Worm (Caenorhabditis elegans) whole organism, mixed stage, embryonic: Measurements from ENCODE around the gene ceh-19.
A peak's percentile ranks its signal among the peaks of the same experiment; 100 is the strongest.

Source experiments
- M03D4.4 ChIP-seq: sonication (generic microtip); optimal IDR thresholded peaks from 2 replicates; lab custom pipeline; 2017; ENCODE audit warnings: mild to moderate bottlenecking, missing genetic modification characterization, missing compliant biosample characterization
- bed-3 ChIP-seq: fragments of 200-800 bp; sonication (Bioruptor generic); optimal IDR thresholded peaks from 3 replicates; lab custom pipeline; 2018; ENCODE audit warnings: mild to moderate bottlenecking, missing genetic modification characterization, moderate library complexity, missing compliant biosample characterization
- blmp-1 ChIP-seq: fragments of 150-350 bp; optimal IDR thresholded peaks from 2 replicates; lab custom pipeline; 2014; ENCODE audit warnings: missing biosample characterization, missing genetic modification characterization
- ceh-39 ChIP-seq: fragments of 150-350 bp; optimal IDR thresholded peaks from 2 replicates; lab custom pipeline; 2014; ENCODE audit warnings: missing biosample characterization, missing genetic modification characterization
- ceh-43 ChIP-seq: fragments of 200-800 bp; sonication (Bioruptor generic); optimal IDR thresholded peaks from 2 replicates; lab custom pipeline; 2018; ENCODE audit warnings: mild to moderate bottlenecking, missing genetic modification characterization, moderate library complexity, missing compliant biosample characterization
- ceh-83 ChIP-seq: fragments of 200-800 bp; sonication (Bioruptor generic); optimal IDR thresholded peaks from 2 replicates; lab custom pipeline; 2018; ENCODE audit warnings: mild to moderate bottlenecking, missing genetic modification characterization, missing compliant biosample characterization
- ces-1 ChIP-seq: fragments of 150-350 bp; optimal IDR thresholded peaks from 2 replicates; lab custom pipeline; 2014; ENCODE audit warnings: missing biosample characterization, missing genetic modification reagents, missing genetic modification characterization
- cnd-1 ChIP-seq: fragments of 200-800 bp; sonication (Bioruptor generic); optimal IDR thresholded peaks from 2 replicates; lab custom pipeline; 2018; ENCODE audit warnings: mild to moderate bottlenecking, missing genetic modification characterization, missing compliant biosample characterization
- drap-1 ChIP-seq: fragments of 200-800 bp; sonication (Bioruptor generic); optimal IDR thresholded peaks from 3 replicates; lab custom pipeline; 2018; ENCODE audit warnings: mild to moderate bottlenecking, missing genetic modification characterization, missing compliant biosample characterization
- elt-1 ChIP-seq: sonication (generic microtip); optimal IDR thresholded peaks from 2 replicates; lab custom pipeline; 2017; ENCODE audit warnings: missing genetic modification characterization, mild to moderate bottlenecking, missing compliant biosample characterization, antibody characterized with exemption, moderate library complexity, borderline replicate concordance; ENCODE audit not compliant: insufficient read depth
- elt-3 ChIP-seq: fragments of 150-350 bp; optimal IDR thresholded peaks from 2 replicates; lab custom pipeline; 2014; ENCODE audit warnings: missing biosample characterization, missing genetic modification characterization
- flh-1 ChIP-seq: fragments of 200-800 bp; sonication (Bioruptor generic); optimal IDR thresholded peaks from 2 replicates; lab custom pipeline; 2018; ENCODE audit warnings: mild to moderate bottlenecking, missing genetic modification characterization, moderate library complexity, missing compliant biosample characterization
- hlh-1 ChIP-seq: fragments of 150-350 bp; optimal IDR thresholded peaks from 2 replicates; lab custom pipeline; 2014; ENCODE audit warnings: missing biosample characterization, missing genetic modification reagents, missing genetic modification characterization
- lin-13 ChIP-seq: fragments of 150-350 bp; optimal IDR thresholded peaks from 2 replicates; lab custom pipeline; 2014; ENCODE audit warnings: missing biosample characterization, missing genetic modification characterization
- lin-32 ChIP-seq: fragments of 200-800 bp; sonication (Bioruptor generic); optimal IDR thresholded peaks from 2 replicates; lab custom pipeline; 2018; ENCODE audit warnings: mild to moderate bottlenecking, missing genetic modification characterization, missing compliant biosample characterization
- lsy-2 ChIP-seq: fragments of 150-350 bp; optimal IDR thresholded peaks from 2 replicates; lab custom pipeline; 2014; ENCODE audit warnings: missing biosample characterization, missing genetic modification characterization
- mab-5 ChIP-seq: fragments of 150-350 bp; optimal IDR thresholded peaks from 2 replicates; lab custom pipeline; 2014; ENCODE audit warnings: missing biosample characterization, missing genetic modification characterization
- mep-1 ChIP-seq: fragments of 150-350 bp; optimal IDR thresholded peaks from 2 replicates; lab custom pipeline; 2017; ENCODE audit warnings: missing biosample characterization, missing genetic modification reagents, missing genetic modification characterization, inconsistent platforms
- mls-2 ChIP-seq: sonication (generic microtip); optimal IDR thresholded peaks from 2 replicates; lab custom pipeline; 2016; ENCODE audit warnings: mild to moderate bottlenecking, missing genetic modification characterization, moderate library complexity, missing compliant biosample characterization
- nhr-12 ChIP-seq: fragments of 150-350 bp; optimal IDR thresholded peaks from 2 replicates; lab custom pipeline; 2014; ENCODE audit warnings: missing biosample characterization, missing genetic modification characterization
- nhr-2 ChIP-seq: fragments of 150-350 bp; optimal IDR thresholded peaks from 2 replicates; lab custom pipeline; 2014; ENCODE audit warnings: missing biosample characterization, missing genetic modification characterization
- nhr-237 ChIP-seq: fragments of 150-350 bp; optimal IDR thresholded peaks from 2 replicates; lab custom pipeline; 2014; ENCODE audit warnings: missing biosample characterization, missing genetic modification characterization
- nhr-28 ChIP-seq: fragments of 150-350 bp; optimal IDR thresholded peaks from 2 replicates; lab custom pipeline; 2014; ENCODE audit warnings: missing biosample characterization, missing genetic modification characterization
- nhr-76 ChIP-seq: sonication (generic microtip); optimal IDR thresholded peaks from 2 replicates; lab custom pipeline; 2017; ENCODE audit warnings: missing biosample characterization, missing genetic modification characterization
- pha-4 ChIP-seq: fragments of 150-350 bp; optimal IDR thresholded peaks from 2 replicates; lab custom pipeline; 2018; ENCODE audit warnings: missing biosample characterization, missing genetic modification reagents, missing genetic modification characterization
- snpc-4 ChIP-seq: fragments of 150-350 bp; optimal IDR thresholded peaks from 2 replicates; lab custom pipeline; 2014; ENCODE audit warnings: missing biosample characterization, missing genetic modification characterization
- sptf-1 ChIP-seq: sonication (generic microtip); optimal IDR thresholded peaks from 2 replicates; lab custom pipeline; 2017; ENCODE audit warnings: mild to moderate bottlenecking, missing genetic modification characterization, moderate library complexity, missing compliant biosample characterization
- tbx-8 ChIP-seq: fragments of 200-800 bp; sonication (Bioruptor generic); optimal IDR thresholded peaks from 2 replicates; lab custom pipeline; 2018; ENCODE audit warnings: mild to moderate bottlenecking, missing genetic modification characterization, moderate library complexity, missing compliant biosample characterization
- unc-120 ChIP-seq: sonication (generic microtip); optimal IDR thresholded peaks from 2 replicates; lab custom pipeline; 2017; ENCODE audit warnings: missing genetic modification characterization, missing compliant biosample characterization; ENCODE audit not compliant: poor library complexity, severe bottlenecking
- unc-39 ChIP-seq: fragments of 150-350 bp; optimal IDR thresholded peaks from 2 replicates; lab custom pipeline; 2014; ENCODE audit warnings: missing biosample characterization, missing genetic modification characterization
- unc-62 ChIP-seq: fragments of 150-350 bp; optimal IDR thresholded peaks from 2 replicates; lab custom pipeline; 2014; ENCODE audit warnings: missing biosample characterization, missing genetic modification reagents, missing genetic modification characterization
- zip-8 ChIP-seq: fragments of 150-350 bp; optimal IDR thresholded peaks from 2 replicates; lab custom pipeline; 2014; ENCODE audit warnings: missing biosample characterization, missing genetic modification characterization
- ztf-11 ChIP-seq: fragments of 150-350 bp; optimal IDR thresholded peaks from 2 replicates; lab custom pipeline; 2014; ENCODE audit warnings: missing biosample characterization, missing genetic modification characterization

ceh-19 gene

ce11 chrIV:7920126-7920525, 35.6 kb downstream of the ceh-19 start, which contains the start of gene C49H3.16:
TSS of gene C49H3.16 (plus strand) at chrIV:7920426.
- no peak for TF ChIP-seq lin-32 (GFP tag; lab: Kevin White, UChicago)
- TF ChIP-seq ceh-39 (tag; lab: Kevin White, UChicago): no peak
- no peak for TF ChIP-seq unc-39 (tag; lab: Kevin White, UChicago)
- TF ChIP-seq, all 35 proteins: peak for 0

ce11 chrIV:7917881-7918280, 37.9 kb downstream of the ceh-19 start:
- no peak for TF ChIP-seq mab-5 (tag; lab: Kevin White, UChicago)
- TF ChIP-seq sptf-1: no peak

- no peak for TF ChIP-seq nhr-28
- no peak for TF ChIP-seq unc-39 (tag; lab: Kevin White, UChicago)
- no peak for TF ChIP-seq tbx-8
- no peak for TF ChIP-seq ceh-43 (GFP tag; lab: Kevin White, UChicago)
- no peak for TF ChIP-seq lin-32 (GFP tag; lab: Kevin White, UChicago)
- no peak for TF ChIP-seq ztf-11 (tag; lab: Kevin White, UChicago)
- no peak for TF ChIP-seq ceh-39 (tag; lab: Kevin White, UChicago)
- TF ChIP-seq drap-1 (GFP tag; lab: Kevin White, UChicago): no peak
These were observed 38.8 kb downstream of the ceh-19 start for ce11 chrIV:7916907-7917306.

ce11 chrIV:7914991-7915390, 40.8 kb downstream of the ceh-19 start, which contains the start of gene C49H3.4:
TSS of gene C49H3.4 (plus strand) at chrIV:7915291.
- no peak for TF ChIP-seq ceh-43 (GFP tag; lab: Kevin White, UChicago)
- no peak for TF ChIP-seq nhr-2 (tag; lab: Kevin White, UChicago)
- TF ChIP-seq blmp-1 (tag; lab: Kevin White, UChicago): no peak
- TF ChIP-seq tbx-8: no peak

ce11 chrIV:7910197-7910735, 45.5 kb downstream of the ceh-19 start, which contains the start of the genes npp-27 and ntl-4:
TSS of gene npp-27 (minus strand) at chrIV:7910247.
TSS of gene ntl-4 (plus strand) at chrIV:7910575.
- no peak for TF ChIP-seq lsy-2 (tag; lab: Kevin White, UChicago)
- peak; percentile 83 for TF ChIP-seq elt-1
- TF ChIP-seq unc-120 (tag; lab: Kevin White, UChicago): no peak
- no peak for TF ChIP-seq nhr-12 (tag; lab: Kevin White, UChicago)
- no peak for TF ChIP-seq blmp-1 (tag; lab: Kevin White, UChicago)
- no peak for TF ChIP-seq ceh-39 (tag; lab: Kevin White, UChicago)
- TF ChIP-seq ces-1: peak; percentile 6
- no peak for TF ChIP-seq zip-8
- TF ChIP-seq nhr-28: no peak
- no peak for TF ChIP-seq pha-4
- no peak for TF ChIP-seq sptf-1
- peak; percentile 33 for TF ChIP-seq ceh-83 (GFP tag; lab: Kevin White, UChicago)
- TF ChIP-seq unc-39 (tag; lab: Kevin White, UChicago): no peak
- no peak for TF ChIP-seq bed-3 (GFP tag; lab: Kevin White, UChicago)
- peak; percentile 30 for TF ChIP-seq hlh-1 (tag; lab: Kevin White, UChicago)
- TF ChIP-seq nhr-2 (tag; lab: Kevin White, UChicago): no peak
- no peak for TF ChIP-seq snpc-4 (tag; lab: Kevin White, UChicago)
- no peak for TF ChIP-seq drap-1 (GFP tag; lab: Kevin White, UChicago)
- no peak for TF ChIP-seq mab-5 (tag; lab: Kevin White, UChicago)
- TF ChIP-seq, all 35 proteins: peak for 4

- no peak for TF ChIP-seq nhr-237 (tag; lab: Kevin White, UChicago)
- TF ChIP-seq unc-62: no peak
- TF ChIP-seq mab-5 (tag; lab: Kevin White, UChicago): no peak
- no peak for TF ChIP-seq ceh-39 (tag; lab: Kevin White, UChicago)
- no peak for TF ChIP-seq sptf-1
- no peak for TF ChIP-seq drap-1 (GFP tag; lab: Kevin White, UChicago)
- TF ChIP-seq M03D4.4 (tag; lab: Kevin White, UChicago): no peak
- no peak for TF ChIP-seq nhr-28
- TF ChIP-seq bed-3 (GFP tag; lab: Kevin White, UChicago): no peak
- TF ChIP-seq snpc-4 (tag; lab: Kevin White, UChicago): no peak
- TF ChIP-seq nhr-76 (tag; lab: Kevin White, UChicago): no peak
- TF ChIP-seq lin-13 (tag; lab: Kevin White, UChicago): no peak
- TF ChIP-seq ceh-43 (GFP tag; lab: Kevin White, UChicago): no peak
- no peak for TF ChIP-seq nhr-12 (tag; lab: Kevin White, UChicago)
- no peak for TF ChIP-seq zip-8
- no peak for TF ChIP-seq blmp-1 (tag; lab: Kevin White, UChicago)
- no peak for TF ChIP-seq cnd-1 (tag; lab: Kevin White, UChicago)
- peak; percentile 65 for TF ChIP-seq lsy-2 (tag; lab: Kevin White, UChicago)
- peak; percentile 65 for TF ChIP-seq mep-1 (tag; lab: Kevin White, UChicago)
- TF ChIP-seq ceh-83 (GFP tag; lab: Kevin White, UChicago): no peak
- peak; percentile 8 for TF ChIP-seq ces-1
- no peak for TF ChIP-seq elt-3 (tag; lab: Kevin White, UChicago)
- TF ChIP-seq nhr-2 (tag; lab: Kevin White, UChicago): no peak
- no peak for TF ChIP-seq ztf-11 (tag; lab: Kevin White, UChicago)
- no peak for TF ChIP-seq mls-2 (tag; lab: Kevin White, UChicago)
- TF ChIP-seq flh-1: no peak
- TF ChIP-seq tbx-8: no peak
- no peak for TF ChIP-seq lin-32 (GFP tag; lab: Kevin White, UChicago)
- TF ChIP-seq unc-120 (tag; lab: Kevin White, UChicago): no peak
- TF ChIP-seq unc-39 (tag; lab: Kevin White, UChicago): no peak
- peak; percentile 19 for TF ChIP-seq hlh-1 (tag; lab: Kevin White, UChicago)
- TF ChIP-seq elt-1: no peak
These were observed 46.2 kb downstream of the ceh-19 start for ce11 chrIV:7909455-7910141.
